Fruit fly (Drosophila melanogaster) whole organism, prepupa: ENCODE results near the gene Mst27D.
A peak's percentile ranks its signal among the peaks of the same experiment; 100 is the strongest.

Source experiments
- Blimp-1 ChIP-seq: fragments of 200-800 bp; sonication (Bioruptor generic); optimal IDR thresholded peaks from 3 replicates; lab custom pipeline; 2017; ENCODE audit warnings: missing biosample characterization, missing genetic modification characterization, mild to moderate bottlenecking, moderate library complexity, missing genetic modification reagents
- CG11762 ChIP-seq: fragments of 200-800 bp; sonication (Bioruptor generic); optimal IDR thresholded peaks from 3 replicates; lab custom pipeline; 2016; ENCODE audit warnings: missing biosample characterization, missing genetic modification characterization; ENCODE audit not compliant: insufficient read depth
- CG15336 ChIP-seq: fragments of 200-800 bp; sonication (Bioruptor generic); IDR thresholded peaks from 2 replicates; pipeline ENCODE4 v1.3.6; 2022; ENCODE audit warnings: missing biosample characterization, missing genetic modification characterization
- CG34406 ChIP-seq: fragments of 200-800 bp; sonication (Bioruptor generic); optimal IDR thresholded peaks from 3 replicates; lab custom pipeline; 2016; ENCODE audit warnings: missing biosample characterization, missing genetic modification characterization
- CG3919 ChIP-seq: fragments of 200-800 bp; sonication (Bioruptor generic); optimal IDR thresholded peaks from 3 replicates; lab custom pipeline; 2016; ENCODE audit warnings: missing biosample characterization, missing genetic modification characterization
- CG6163 ChIP-seq: fragments of 200-800 bp; sonication (Bioruptor generic); IDR thresholded peaks from 3 replicates; pipeline ENCODE4 v1.3.6; 2022; ENCODE audit warnings: missing biosample characterization, missing genetic modification characterization
- CG6276 ChIP-seq: fragments of 200-800 bp; sonication (Bioruptor generic); optimal IDR thresholded peaks from 2 replicates; lab custom pipeline; 2017; ENCODE audit warnings: missing biosample characterization, mild to moderate bottlenecking, missing genetic modification characterization
- CG6808 ChIP-seq: fragments of 200-800 bp; sonication (Bioruptor generic); optimal IDR thresholded peaks from 3 replicates; lab custom pipeline; 2017; ENCODE audit warnings: missing biosample characterization, missing genetic modification characterization, mild to moderate bottlenecking, moderate library complexity, missing genetic modification reagents
- CG7368 ChIP-seq: fragments of 200-800 bp; sonication (Bioruptor generic); optimal IDR thresholded peaks from 3 replicates; lab custom pipeline; 2016; ENCODE audit warnings: missing biosample characterization, missing genetic modification characterization
- CG8119 ChIP-seq: fragments of 200-800 bp; sonication (Bioruptor generic); IDR thresholded peaks from 3 replicates; pipeline ENCODE4 v1.3.6; 2022; ENCODE audit warnings: missing biosample characterization, missing genetic modification characterization
- Eip75B ChIP-seq: fragments of 200-800 bp; sonication (Bioruptor generic); optimal IDR thresholded peaks from 3 replicates; lab custom pipeline; 2016; ENCODE audit warnings: missing biosample characterization, missing genetic modification characterization
- Eip78C ChIP-seq: fragments of 200-800 bp; sonication (Bioruptor generic); peaks from one replicate; lab custom pipeline; 2016; ENCODE audit warnings: missing biosample characterization, missing genetic modification characterization
- Ets21C ChIP-seq: fragments of 200-800 bp; sonication (Bioruptor generic); optimal IDR thresholded peaks from 3 replicates; lab custom pipeline; 2016; ENCODE audit warnings: missing biosample characterization, missing genetic modification characterization
- Ets96B ChIP-seq: fragments of 200-800 bp; optimal IDR thresholded peaks from 2 replicates; lab custom pipeline; 2019; ENCODE audit warnings: missing biosample characterization, mild to moderate bottlenecking, missing genetic modification characterization, moderate library complexity
- Gug ChIP-seq: fragments of 200-800 bp; sonication (Bioruptor generic); IDR thresholded peaks from 2 replicates; pipeline ENCODE4 v1.3.6; 2022; ENCODE audit warnings: missing biosample characterization, missing genetic modification characterization
- Lpt ChIP-seq: fragments of 200-800 bp; sonication (Bioruptor generic); optimal IDR thresholded peaks from 3 replicates; lab custom pipeline; 2016; ENCODE audit warnings: missing biosample characterization, missing genetic modification characterization
- Sox14 ChIP-seq: fragments of 200-800 bp; sonication (Bioruptor generic); optimal IDR thresholded peaks from 3 replicates; lab custom pipeline; 2016; ENCODE audit warnings: missing biosample characterization, missing genetic modification characterization
- achi ChIP-seq: fragments of 200-800 bp; sonication (Bioruptor generic); optimal IDR thresholded peaks from 3 replicates; lab custom pipeline; 2016; ENCODE audit warnings: missing biosample characterization, missing genetic modification characterization
- dsx ChIP-seq: fragments of 200-800 bp; optimal IDR thresholded peaks from 3 replicates; lab custom pipeline; 2019; ENCODE audit warnings: missing biosample characterization, mild to moderate bottlenecking, missing genetic modification characterization, moderate library complexity; ENCODE audit not compliant: poor library complexity, severe bottlenecking
- net ChIP-seq: fragments of 200-800 bp; sonication (Bioruptor generic); optimal IDR thresholded peaks from 3 replicates; lab custom pipeline; 2016; ENCODE audit warnings: missing biosample characterization, missing genetic modification characterization
- spab ChIP-seq: fragments of 200-800 bp; sonication (Bioruptor generic); optimal IDR thresholded peaks from 2 replicates; lab custom pipeline; 2017; ENCODE audit warnings: missing biosample characterization, mild to moderate bottlenecking, missing genetic modification characterization, missing genetic modification reagents
- ss ChIP-seq, 2 experiments: fragments of 200-800 bp; sonication (Bioruptor generic); optimal IDR thresholded peaks; 2 replicates in 1 of 2; 3 replicates in 1 of 2; lab custom pipeline; 2017 to 2018; ENCODE audit warnings: mild to moderate bottlenecking in 2 of 2, missing biosample characterization in 2 of 2, missing genetic modification characterization in 2 of 2, moderate library complexity in 1 of 2

Mst27D gene

DNA sequence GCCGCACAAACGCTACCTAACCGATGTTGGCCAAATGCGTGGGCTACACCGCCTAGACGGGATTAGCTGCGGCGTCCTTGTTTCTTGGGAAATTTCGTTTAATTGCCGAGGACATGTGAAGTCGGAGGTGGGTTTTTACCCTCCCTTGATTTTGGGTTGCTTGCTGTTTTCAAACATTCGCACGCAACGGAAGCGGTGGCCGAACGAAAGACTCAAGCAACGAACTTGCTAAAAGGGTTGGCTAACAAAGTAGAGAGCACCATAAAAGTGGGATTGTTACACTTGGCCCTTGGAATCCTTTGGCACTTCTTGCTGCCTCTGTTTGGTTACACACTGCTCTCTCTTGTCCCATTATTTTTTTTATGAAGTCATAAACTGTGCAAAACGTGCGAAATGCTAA, 50.1 kb downstream of the Mst27D start:
- 0 out of 3 replicates have a peak, but pooled peaks have one; percentile 6 for TF ChIP-seq CG8119
- TF ChIP-seq Eip75B: no peak
- TF ChIP-seq achi: no peak
- TF ChIP-seq Gug (GFP tag; lab: Robert Waterston, UW): no peak
- no peak for TF ChIP-seq CG34406 (GFP tag; lab: Kevin White, UChicago)
- TF ChIP-seq CG15336 (GFP tag; lab: Robert Waterston, UW): no peak

DNA sequence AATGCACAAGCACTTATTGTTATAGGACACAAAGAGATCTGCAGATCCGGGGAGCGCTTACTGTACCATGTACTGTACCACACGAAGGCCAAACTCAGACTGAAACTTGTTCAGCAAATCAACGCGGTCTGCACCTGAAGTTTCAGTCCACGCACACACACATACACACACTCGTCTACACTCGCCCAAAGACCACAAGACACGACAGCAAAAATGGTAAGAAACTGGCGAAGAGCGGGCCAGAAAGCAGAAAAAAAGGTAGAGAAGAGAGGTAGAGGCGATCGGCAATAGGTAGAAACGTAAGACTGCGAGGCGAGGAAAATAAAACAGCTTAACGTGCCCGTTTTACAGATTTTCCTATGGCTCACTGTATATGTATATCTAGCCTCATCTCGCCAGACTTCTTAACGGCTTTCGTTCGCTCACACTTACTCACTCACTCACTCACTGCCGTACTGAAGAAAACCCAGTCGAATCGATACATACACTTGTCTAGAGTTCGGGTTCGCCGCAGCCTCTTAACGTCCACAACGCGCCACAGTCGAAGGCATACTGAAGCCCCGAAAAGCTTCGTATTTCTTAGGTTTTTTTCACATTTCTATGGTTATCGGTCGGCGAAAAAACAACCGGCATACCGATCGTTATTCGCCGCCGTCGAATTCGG, 50.7 kb downstream of the Mst27D start, which contains the start of gene uif:
Gene uif (minus strand): TSS at position 553 of the 664 bp plus-strand sequence.
- TF ChIP-seq Lpt (peak; percentile 59), CG11762 (GFP tag; lab: Kevin White, UChicago) (no peak), CG3919 (GFP tag; lab: Kevin White, UChicago) (no peak), Eip75B (peak; percentile 36), Blimp-1 (no peak), Sox14 (peak; percentile 13), CG6163 (GFP tag; lab: Robert Waterston, UW) (peak; percentile 52), spab (GFP tag; lab: Kevin White, UChicago) (peak; percentile 1), CG15336 (GFP tag; lab: Robert Waterston, UW) (peak; percentile 40; the same call in 1 of the 2 replicates), CG6276 (GFP tag; lab: Kevin White, UChicago) (peak; percentile 52), Ets21C (GFP tag; lab: Kevin White, UChicago) (no peak), CG7368 (no peak), Ets96B (peak; percentile 7), ss (GFP tag; optimal IDR thresholded peaks at IDR 0.05; lab: Kevin White, UChicago) (peak; percentile 46 to 51), dsx (GFP tag; lab: Kevin White, UChicago) (peak; percentile 46), Eip78C (GFP tag; lab: Kevin White, UChicago) (peak; percentile 61), CG8119 (peak; percentile 24; the same call in 1 of the 3 replicates), CG6808 (GFP tag; lab: Kevin White, UChicago) (peak; percentile 9), net (GFP tag; lab: Kevin White, UChicago) (peak; percentile 33)
